Fruit fly (Drosophila melanogaster) whole organism, adult: ENCODE data around the gene Sdic3.
A peak's percentile ranks its signal among the peaks of the same experiment; 100 is the strongest.

Experiments used
- CG12768 ChIP-seq: fragments of 200-800 bp; sonication (Bioruptor generic); optimal IDR thresholded peaks from 2 replicates; lab custom pipeline; 2017; ENCODE audit warnings: missing biosample characterization, missing genetic modification characterization, mild to moderate bottlenecking, moderate library complexity, missing genetic modification reagents
- CG14711 ChIP-seq: fragments of 200-800 bp; sonication (Bioruptor generic); optimal IDR thresholded peaks from 2 replicates; lab custom pipeline; 2018; ENCODE audit warnings: missing biosample characterization, mild to moderate bottlenecking, missing genetic modification characterization, moderate library complexity
- CG33017 ChIP-seq: fragments of 200-800 bp; sonication (Bioruptor generic); optimal IDR thresholded peaks from 2 replicates; lab custom pipeline; 2018; ENCODE audit warnings: missing biosample characterization, mild to moderate bottlenecking, missing genetic modification characterization, moderate library complexity
- CG7045 ChIP-seq: fragments of 200-800 bp; sonication (Bioruptor generic); optimal IDR thresholded peaks from 2 replicates; lab custom pipeline; 2017; ENCODE audit warnings: missing biosample characterization, mild to moderate bottlenecking, missing genetic modification characterization
- CG7101 ChIP-seq: fragments of 200-800 bp; sonication (Bioruptor generic); optimal IDR thresholded peaks from 2 replicates; lab custom pipeline; 2018; ENCODE audit warnings: missing biosample characterization, mild to moderate bottlenecking, missing genetic modification characterization, moderate library complexity
- Clk ChIP-seq: fragments of 200-800 bp; sonication (Bioruptor generic); optimal IDR thresholded peaks from 2 replicates; lab custom pipeline; 2017; ENCODE audit warnings: missing biosample characterization, missing genetic modification characterization
- Crg-1 ChIP-seq: fragments of 200-800 bp; sonication (Bioruptor generic); optimal IDR thresholded peaks from 2 replicates; lab custom pipeline; 2016; ENCODE audit warnings: missing biosample characterization, missing genetic modification characterization
- Hr96 ChIP-seq: fragments of 200-800 bp; sonication (Bioruptor generic); optimal IDR thresholded peaks from 2 replicates; lab custom pipeline; 2016; ENCODE audit warnings: missing biosample characterization, missing genetic modification characterization
- Mnt ChIP-seq: fragments of 200-800 bp; sonication (Bioruptor generic); optimal IDR thresholded peaks from 2 replicates; lab custom pipeline; 2016; ENCODE audit warnings: missing biosample characterization, mild to moderate bottlenecking, missing genetic modification characterization
- bab1 ChIP-seq: fragments of 200-800 bp; sonication (Bioruptor generic); optimal IDR thresholded peaks from 3 replicates; lab custom pipeline; 2019; ENCODE audit warnings: missing biosample characterization, mild to moderate bottlenecking, missing genetic modification characterization, moderate library complexity
- cic ChIP-seq: fragments of 200-800 bp; sonication (Bioruptor generic); optimal IDR thresholded peaks from 2 replicates; lab custom pipeline; 2017; ENCODE audit warnings: missing biosample characterization, mild to moderate bottlenecking, missing genetic modification characterization, moderate library complexity
- cnc ChIP-seq, 2 experiments: fragments of >200 bp; optimal IDR thresholded peaks; 2 replicates each; lab custom pipeline; 2017
- kay ChIP-seq: fragments of 200-800 bp; sonication (Bioruptor generic); peaks from one replicate; lab custom pipeline; 2016; ENCODE audit warnings: missing biosample characterization, missing genetic modification characterization, borderline replicate concordance
- ovo ChIP-seq: fragments of 200-800 bp; sonication (Bioruptor generic); optimal IDR thresholded peaks from 2 replicates; lab custom pipeline; 2016; ENCODE audit warnings: missing biosample characterization, missing genetic modification characterization

dm6 chrX:20159679-20160140, 34.3 kb downstream of the Sdic3 start, which contains the start of gene Rab35:
- TF ChIP-seq Clk (GFP tag; lab: Kevin White, UChicago): no peak
- TF ChIP-seq Mnt (GFP tag; lab: Kevin White, UChicago): peak; percentile 14
- TF ChIP-seq kay (GFP tag; lab: Kevin White, UChicago): no peak
- peak; percentile 5 for TF ChIP-seq CG7101 (tag; lab: Kevin White, UChicago)
- no peak for TF ChIP-seq Hr96
- no peak for TF ChIP-seq CG33017 (tag; lab: Kevin White, UChicago)
- TF ChIP-seq bab1: peak; percentile 2
- peak; percentile 9 for TF ChIP-seq CG14711
- TF ChIP-seq Crg-1 (GFP tag; lab: Kevin White, UChicago): peak; percentile 30
- TF ChIP-seq CG12768 (GFP tag; lab: Kevin White, UChicago): no peak
- TF ChIP-seq ovo: no peak
- no peak for TF ChIP-seq CG7045 (GFP tag; lab: Kevin White, UChicago)
- TF ChIP-seq cnc (optimal IDR thresholded peaks at IDR 0.05; lab: Kevin White, UChicago): no peak
- no peak for TF ChIP-seq cic (GFP tag; lab: Kevin White, UChicago)
